Worm (Caenorhabditis elegans) whole organism, young adult: ENCODE results near the gene F21H12.3.
A peak's percentile ranks its signal among the peaks of the same experiment; 100 is the strongest.

Source experiments
- C06A6.2 ChIP-seq: fragments of 200-800 bp; sonication (Bioruptor generic); conservative IDR thresholded peaks from 2 replicates; pipeline ENCODE4 v1.3.6; 2022; ENCODE audit warnings: missing genetic modification characterization, missing compliant biosample characterization
- F23B12.7 ChIP-seq: sonication (generic microtip); optimal IDR thresholded peaks from 2 replicates; lab custom pipeline; 2017; ENCODE audit warnings: missing genetic modification characterization, mild to moderate bottlenecking, missing compliant biosample characterization, antibody characterized with exemption, moderate library complexity; ENCODE audit not compliant: insufficient read depth
- F33H1.4 ChIP-seq: fragments of 200-800 bp; sonication (Bioruptor generic); IDR thresholded peaks from 2 replicates; pipeline ENCODE4 v1.3.6; 2022; ENCODE audit warnings: missing genetic modification reagents, missing genetic modification characterization, missing compliant biosample characterization
- F49E8.2 ChIP-seq: sonication (generic microtip); optimal IDR thresholded peaks from 3 replicates; lab custom pipeline; 2017; ENCODE audit warnings: missing genetic modification characterization, mild to moderate bottlenecking, missing compliant biosample characterization, antibody characterized with exemption, moderate library complexity; ENCODE audit not compliant: insufficient read depth
- F55B11.4 ChIP-seq: sonication (generic microtip); optimal IDR thresholded peaks from 2 replicates; lab custom pipeline; 2016; ENCODE audit warnings: missing compliant biosample characterization, missing genetic modification characterization, borderline replicate concordance; ENCODE audit not compliant: insufficient read depth
- K12H6.12 ChIP-seq: fragments of 200-800 bp; sonication (Bioruptor generic); optimal IDR thresholded peaks from 2 replicates; lab custom pipeline; 2018; ENCODE audit warnings: mild to moderate bottlenecking, missing genetic modification characterization, missing compliant biosample characterization
- T07F8.4 ChIP-seq: sonication (generic microtip); optimal IDR thresholded peaks from 2 replicates; lab custom pipeline; 2016; ENCODE audit warnings: mild to moderate bottlenecking, missing genetic modification characterization, moderate library complexity, missing compliant biosample characterization
- Y53G8AR.9 ChIP-seq: fragments of 200-800 bp; sonication (Bioruptor generic); conservative IDR thresholded peaks from 2 replicates; pipeline ENCODE4 v1.3.6; 2022; ENCODE audit warnings: missing genetic modification reagents, missing genetic modification characterization, missing compliant biosample characterization
- Y67H2A.10 ChIP-seq: fragments of 200-800 bp; sonication (Bioruptor generic); conservative IDR thresholded peaks from 2 replicates; pipeline ENCODE4 v1.3.6; 2022; ENCODE audit warnings: missing genetic modification reagents, missing genetic modification characterization, missing compliant biosample characterization
- Y79H2A.3 ChIP-seq: fragments of 200-800 bp; sonication (Bioruptor generic); conservative IDR thresholded peaks from 2 replicates; pipeline ENCODE4 v1.3.6; 2022; ENCODE audit warnings: missing genetic modification reagents, missing genetic modification characterization, missing compliant biosample characterization
- akir-1 ChIP-seq: fragments of 200-800 bp; sonication (Bioruptor generic); optimal IDR thresholded peaks from 2 replicates; lab custom pipeline; 2018; ENCODE audit warnings: mild to moderate bottlenecking, missing genetic modification characterization, moderate library complexity, missing compliant biosample characterization
- aptf-2 ChIP-seq: fragments of 200-800 bp; sonication (Bioruptor generic); conservative IDR thresholded peaks from 2 replicates; pipeline ENCODE4 v1.3.6; 2022; ENCODE audit warnings: missing genetic modification reagents, missing genetic modification characterization, missing compliant biosample characterization
- atf-7 ChIP-seq: sonication (generic microtip); optimal IDR thresholded peaks from 2 replicates; lab custom pipeline; 2017; ENCODE audit warnings: mild to moderate bottlenecking, missing genetic modification characterization, missing compliant biosample characterization
- athp-1 ChIP-seq: sonication (generic microtip); optimal IDR thresholded peaks from 2 replicates; lab custom pipeline; 2017; ENCODE audit warnings: mild to moderate bottlenecking, missing genetic modification characterization, missing compliant biosample characterization
- attf-5 ChIP-seq: fragments of 200-800 bp; sonication (Bioruptor generic); optimal IDR thresholded peaks from 2 replicates; lab custom pipeline; 2018; ENCODE audit warnings: mild to moderate bottlenecking, missing genetic modification characterization, missing compliant biosample characterization
- attf-6 ChIP-seq: fragments of 200-800 bp; sonication (Bioruptor generic); IDR thresholded peaks from 2 replicates; pipeline ENCODE4 v1.3.6; 2022; ENCODE audit warnings: missing genetic modification reagents, missing genetic modification characterization, missing compliant biosample characterization
- ceh-100 ChIP-seq: fragments of 200-800 bp; sonication (Bioruptor generic); IDR thresholded peaks from 2 replicates; pipeline ENCODE4 v1.3.6; 2022; ENCODE audit warnings: missing genetic modification reagents, missing genetic modification characterization, missing compliant biosample characterization
- ceh-27 ChIP-seq: fragments of 200-800 bp; sonication (Bioruptor generic); optimal IDR thresholded peaks from 2 replicates; lab custom pipeline; 2018; ENCODE audit warnings: mild to moderate bottlenecking, missing genetic modification characterization, moderate library complexity, missing compliant biosample characterization
- ceh-79 ChIP-seq: sonication (generic microtip); optimal IDR thresholded peaks from 2 replicates; lab custom pipeline; 2017; ENCODE audit warnings: mild to moderate bottlenecking, missing genetic modification characterization, missing compliant biosample characterization
- ceh-91 ChIP-seq: fragments of 200-800 bp; sonication (Bioruptor generic); IDR thresholded peaks from 2 replicates; pipeline ENCODE4 v1.3.6; 2022; ENCODE audit warnings: missing genetic modification reagents, missing genetic modification characterization, missing compliant biosample characterization
- chd-7 ChIP-seq: sonication (generic microtip); optimal IDR thresholded peaks from 2 replicates; lab custom pipeline; 2016; ENCODE audit warnings: mild to moderate bottlenecking, missing genetic modification characterization, moderate library complexity, missing compliant biosample characterization
- dpff-1 ChIP-seq: sonication (generic microtip); optimal IDR thresholded peaks from 2 replicates; lab custom pipeline; 2017; ENCODE audit warnings: mild to moderate bottlenecking, missing genetic modification characterization, missing compliant biosample characterization
- efl-1 ChIP-seq: fragments of 150-350 bp; optimal IDR thresholded peaks from 2 replicates; lab custom pipeline; 2014; ENCODE audit warnings: missing biosample characterization, missing genetic modification reagents, missing genetic modification characterization
- gei-17 ChIP-seq: fragments of 200-800 bp; sonication (Bioruptor generic); optimal IDR thresholded peaks from 2 replicates; lab custom pipeline; 2018; ENCODE audit warnings: mild to moderate bottlenecking, missing genetic modification characterization, missing compliant biosample characterization
- hlh-26 ChIP-seq: fragments of 200-800 bp; sonication (Bioruptor generic); conservative IDR thresholded peaks from 2 replicates; pipeline ENCODE4 v1.3.6; 2022; ENCODE audit warnings: missing genetic modification reagents, missing genetic modification characterization, missing compliant biosample characterization
- hmg-1.2 ChIP-seq: fragments of 200-800 bp; sonication (Bioruptor generic); IDR thresholded peaks from 2 replicates; pipeline ENCODE4 v1.3.6; 2022; ENCODE audit warnings: missing genetic modification reagents, missing genetic modification characterization, missing compliant biosample characterization
- hmg-20 ChIP-seq: fragments of 200-800 bp; sonication (Bioruptor generic); IDR thresholded peaks from 2 replicates; pipeline ENCODE4 v1.3.6; 2022; ENCODE audit warnings: missing genetic modification reagents, missing genetic modification characterization, missing compliant biosample characterization
- lin-26 ChIP-seq: fragments of 200-800 bp; sonication (Bioruptor generic); IDR thresholded peaks from 2 replicates; pipeline ENCODE4 v1.3.6; 2022; ENCODE audit warnings: missing genetic modification reagents, missing genetic modification characterization, missing compliant biosample characterization
- lin-40 ChIP-seq: sonication (generic microtip); optimal IDR thresholded peaks from 2 replicates; lab custom pipeline; 2016; ENCODE audit warnings: missing genetic modification characterization, mild to moderate bottlenecking, missing compliant biosample characterization, missing genotype, missing genetic modification reagents
- lsy-27 ChIP-seq: sonication (generic microtip); optimal IDR thresholded peaks from 2 replicates; lab custom pipeline; 2017; ENCODE audit warnings: missing genetic modification characterization, mild to moderate bottlenecking, missing compliant biosample characterization, antibody characterized with exemption, missing genotype, borderline replicate concordance; ENCODE audit not compliant: insufficient read depth
- madf-3 ChIP-seq: fragments of 200-800 bp; sonication (Bioruptor generic); IDR thresholded peaks from 2 replicates; pipeline ENCODE4 v1.3.6; 2022; ENCODE audit warnings: missing genetic modification reagents, missing genetic modification characterization, missing compliant biosample characterization
- madf-6 ChIP-seq: fragments of 200-800 bp; sonication (Bioruptor generic); IDR thresholded peaks from 2 replicates; pipeline ENCODE4 v1.3.6; 2022; ENCODE audit warnings: missing genetic modification reagents, missing genetic modification characterization, missing compliant biosample characterization
- madf-8 ChIP-seq: fragments of 200-800 bp; sonication (Bioruptor generic); conservative IDR thresholded peaks from 2 replicates; pipeline ENCODE4 v1.3.6; 2022; ENCODE audit warnings: missing genetic modification reagents, missing genetic modification characterization, missing compliant biosample characterization
- mes-4 ChIP-seq: sonication (generic microtip); optimal IDR thresholded peaks from 2 replicates; lab custom pipeline; 2016; ENCODE audit warnings: missing genotype, missing genetic modification characterization, missing compliant biosample characterization
- nfya-1 ChIP-seq: sonication (generic microtip); optimal IDR thresholded peaks from 2 replicates; lab custom pipeline; 2017; ENCODE audit warnings: antibody characterized with exemption, missing compliant biosample characterization, missing genetic modification characterization, borderline replicate concordance; ENCODE audit not compliant: insufficient read depth
- nhr-80 ChIP-seq: sonication (generic microtip); optimal IDR thresholded peaks from 2 replicates; lab custom pipeline; 2016; ENCODE audit warnings: missing genetic modification characterization, missing compliant biosample characterization
- pha-4 ChIP-seq: fragments of 150-350 bp; sonication (generic microtip); optimal IDR thresholded peaks from 2 replicates; lab custom pipeline; 2014; ENCODE audit warnings: missing biosample characterization, missing genetic modification reagents, missing genetic modification characterization
- rec-8 ChIP-seq, 2 experiments: sonication (generic microtip); optimal IDR thresholded peaks; 2 replicates each; lab custom pipeline; 2016; ENCODE audit warnings: mild to moderate bottlenecking in 2 of 2, missing genetic modification characterization in 2 of 2, missing genetic modification reagents in 2 of 2, missing genotype in 2 of 2, missing biosample characterization in 1 of 2, missing compliant biosample characterization in 1 of 2, moderate library complexity in 1 of 2
- sdz-38 ChIP-seq: sonication (generic microtip); optimal IDR thresholded peaks from 2 replicates; lab custom pipeline; 2016; ENCODE audit warnings: missing genotype, missing genetic modification characterization, missing compliant biosample characterization
- snpc-1.3 ChIP-seq: sonication (generic microtip); optimal IDR thresholded peaks from 2 replicates; lab custom pipeline; 2017; ENCODE audit warnings: missing genetic modification characterization, mild to moderate bottlenecking, missing compliant biosample characterization, antibody characterized with exemption, moderate library complexity, missing genotype, missing genetic modification reagents; ENCODE audit not compliant: insufficient read depth
- sptf-2 ChIP-seq: fragments of 200-800 bp; sonication (Bioruptor generic); optimal IDR thresholded peaks from 2 replicates; lab custom pipeline; 2018; ENCODE audit warnings: mild to moderate bottlenecking, missing genetic modification characterization, missing compliant biosample characterization
- tbp1 ChIP-seq: fragments of 200-800 bp; sonication (Bioruptor generic); optimal IDR thresholded peaks from 2 replicates; lab custom pipeline; 2018; ENCODE audit warnings: mild to moderate bottlenecking, missing genetic modification characterization, missing compliant biosample characterization
- unc-130 ChIP-seq: sonication (generic microtip); optimal IDR thresholded peaks from 2 replicates; lab custom pipeline; 2016; ENCODE audit warnings: missing genetic modification reagents, missing genetic modification characterization, missing compliant biosample characterization
- unc-62 ChIP-seq: fragments of 150-350 bp; optimal IDR thresholded peaks from 2 replicates; lab custom pipeline; 2014; ENCODE audit warnings: missing biosample characterization, missing genetic modification reagents, missing genetic modification characterization
- xnd-1 ChIP-seq: sonication (generic microtip); optimal IDR thresholded peaks from 2 replicates; lab custom pipeline; 2016; ENCODE audit warnings: missing genotype, missing genetic modification reagents, missing genetic modification characterization, missing compliant biosample characterization
- zfh-2 ChIP-seq: fragments of 200-800 bp; sonication (Bioruptor generic); conservative IDR thresholded peaks from 2 replicates; pipeline ENCODE4 v1.3.6; 2022; ENCODE audit warnings: missing genetic modification reagents, missing genetic modification characterization, missing compliant biosample characterization

Gene F21H12.3

ce11 chrII:6082620-6083019, at the start of gene F21H12.3:
Gene F21H12.3, plus strand, starts transcription at chrII:6082920.
- TF ChIP-seq pha-4 (tag; lab: Kevin White, UChicago): no peak
- TF ChIP-seq nfya-1 (tag; lab: Kevin White, UChicago): no peak
- TF ChIP-seq Y53G8AR.9 (GFP tag; lab: Robert Waterston, UW): no peak
- TF ChIP-seq sptf-2: no peak
- no peak for TF ChIP-seq mes-4 (tag; lab: Kevin White, UChicago)
- no peak for TF ChIP-seq F33H1.4 (GFP tag; lab: Robert Waterston, UW)
- no peak for TF ChIP-seq unc-62 (GFP tag; lab: Kevin White, UChicago)
- TF ChIP-seq chd-7: no peak
- no peak for TF ChIP-seq zfh-2 (GFP tag; lab: Robert Waterston, UW)
- TF ChIP-seq Y79H2A.3 (GFP tag; lab: Robert Waterston, UW): no peak
- no peak for TF ChIP-seq K12H6.12
- no peak for TF ChIP-seq aptf-2 (GFP tag; lab: Robert Waterston, UW)
- TF ChIP-seq sdz-38 (tag; lab: Kevin White, UChicago): no peak
- TF ChIP-seq hmg-1.2 (GFP tag; lab: Robert Waterston, UW): no peak
- TF ChIP-seq hmg-20 (GFP tag; lab: Robert Waterston, UW): no peak
- TF ChIP-seq nhr-80 (tag; lab: Kevin White, UChicago): no peak
- no peak for TF ChIP-seq ceh-100 (GFP tag; lab: Robert Waterston, UW)
- TF ChIP-seq lin-26 (GFP tag; lab: Robert Waterston, UW): no peak
- TF ChIP-seq tbp1 (GFP tag; lab: Kevin White, UChicago): no peak

ce11 chrII:6043166-6043565, 39.6 kb upstream of the F21H12.3 start, which contains the start of gene R12C12.10:
Gene R12C12.10, minus strand, starts transcription at chrII:6043266.
- no peak for TF ChIP-seq madf-3 (GFP tag; lab: Robert Waterston, UW)
- TF ChIP-seq madf-8: no peak
- TF ChIP-seq gei-17 (GFP tag; lab: Kevin White, UChicago): no peak
- no peak for TF ChIP-seq lsy-27 (tag; lab: Kevin White, UChicago)
- no peak for TF ChIP-seq F55B11.4
- TF ChIP-seq F23B12.7 (tag; lab: Kevin White, UChicago): no peak
- TF ChIP-seq Y53G8AR.9 (GFP tag; lab: Robert Waterston, UW): no peak
- no peak for TF ChIP-seq ceh-79
- TF ChIP-seq Y67H2A.10: no peak
- no peak for TF ChIP-seq mes-4 (tag; lab: Kevin White, UChicago)
- no peak for TF ChIP-seq dpff-1 (tag; lab: Kevin White, UChicago)
- TF ChIP-seq akir-1 (GFP tag; lab: Kevin White, UChicago): no peak
- no peak for TF ChIP-seq hlh-26 (GFP tag; lab: Robert Waterston, UW)
- TF ChIP-seq tbp1 (GFP tag; lab: Kevin White, UChicago): no peak

ce11 chrII:6045048-6045447, 37.7 kb upstream of the F21H12.3 start, which contains the start of gene R12C12.5:
Gene R12C12.5, minus strand, starts transcription at chrII:6045148.
- TF ChIP-seq unc-130 (GFP tag; lab: Kevin White, UChicago) (no peak), attf-6 (GFP tag; lab: Robert Waterston, UW) (no peak), ceh-27 (GFP tag; lab: Kevin White, UChicago) (no peak), lin-40 (no peak), madf-6 (GFP tag; lab: Robert Waterston, UW) (no peak), atf-7 (tag; lab: Kevin White, UChicago) (no peak), attf-5 (GFP tag; lab: Kevin White, UChicago) (no peak), T07F8.4 (tag; lab: Kevin White, UChicago) (no peak), snpc-1.3 (tag; lab: Kevin White, UChicago) (no peak), aptf-2 (GFP tag; lab: Robert Waterston, UW) (no peak), efl-1 (GFP tag; lab: Kevin White, UChicago) (peak; percentile 37), rec-8 (tag; optimal IDR thresholded peaks at IDR 0.05; lab: Kevin White, UChicago) (no peak), F49E8.2 (tag; lab: Kevin White, UChicago) (no peak), athp-1 (tag; lab: Kevin White, UChicago) (no peak), xnd-1 (no peak), madf-8 (0 out of 2 replicates have a peak, but pooled peaks have one; percentile 27), C06A6.2 (GFP tag; lab: Robert Waterston, UW) (no peak), ceh-91 (GFP tag; lab: Robert Waterston, UW) (no peak)
